Fruit fly (Drosophila melanogaster): ENCODE data around the gene CG14645.
A peak's percentile ranks its signal among the peaks of the same experiment; 100 is the strongest.

CG14645 gene

DNA sequence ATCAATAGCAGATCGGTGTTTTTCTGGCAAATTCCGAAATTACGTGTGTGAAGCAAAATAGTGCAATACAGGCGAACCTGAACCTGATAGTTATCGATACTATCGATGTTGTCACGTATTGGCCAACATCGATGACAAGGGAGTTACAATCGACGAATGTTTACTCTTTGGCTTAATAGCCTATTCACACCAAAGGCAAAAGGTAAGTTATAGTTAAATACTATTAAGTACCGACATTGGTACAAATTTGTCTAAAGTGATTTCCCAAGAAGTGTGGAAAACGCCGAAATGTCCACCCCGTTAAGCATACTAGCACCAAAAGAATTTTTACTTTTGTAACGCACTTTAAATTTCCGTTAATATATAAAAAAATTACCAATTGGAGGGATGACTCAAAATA, 934 bp upstream of the CG14645 start, which contains the start of gene CG9776 (continued):
- TF ChIP-seq CG17328 (GFP tag; IDR thresholded peaks at IDR 0.05): peak; percentile 38; the same call in 1 of the 2 replicates
- TF ChIP-seq NC2β (GFP tag; optimal IDR thresholded peaks at IDR 0.05): peak; percentile 67
- peak; percentile 54; the same call in 1 of the 2 replicates for TF ChIP-seq ranshi (GFP tag; IDR thresholded peaks at IDR 0.05)
- peak; percentile 30 for TF ChIP-seq hkb (optimal IDR thresholded peaks at IDR 0.05)
- TF ChIP-seq hkb (GFP tag; IDR thresholded peaks at IDR 0.05): peak; percentile 84
- TF ChIP-seq CG6813 (GFP tag; optimal IDR thresholded peaks at IDR 0.05): no peak
- TF ChIP-seq CG9817 (tag; optimal IDR thresholded peaks at IDR 0.05): no peak
- TF ChIP-seq Dfd (GFP tag; optimal IDR thresholded peaks at IDR 0.05): peak in 1 of 2 experiments; percentile 70
- no peak for TF ChIP-seq ab (GFP tag; optimal IDR thresholded peaks at IDR 0.05)
- TF ChIP-seq toy (GFP tag; IDR thresholded peaks at IDR 0.05): no peak
- no peak for TF ChIP-seq Fer2 (tag; optimal IDR thresholded peaks at IDR 0.05)
- TF ChIP-seq Hr39 (optimal IDR thresholded peaks at IDR 0.05): no peak
- TF ChIP-seq slp2 (GFP tag; optimal IDR thresholded peaks at IDR 0.05): peak; percentile 67
- TF ChIP-seq Rfx (GFP tag; IDR thresholded peaks at IDR 0.05): peak; percentile 84
- no peak for TF ChIP-seq esg (GFP tag; conservative IDR thresholded peaks at IDR 0.05)
- TF ChIP-seq zfh1 (GFP tag; IDR thresholded peaks at IDR 0.05): peak; percentile 61; the same call in 1 of the 3 replicates
- TF ChIP-seq CG10959 (GFP tag; IDR thresholded peaks at IDR 0.05): no peak
- no peak for TF ChIP-seq sd (tag; optimal IDR thresholded peaks at IDR 0.05)
- TF ChIP-seq twi (tag; optimal IDR thresholded peaks at IDR 0.05): no peak
- TF ChIP-seq mirr (GFP tag; optimal IDR thresholded peaks at IDR 0.05): no peak
- TF ChIP-seq fu2 (GFP tag; optimal IDR thresholded peaks at IDR 0.05): peak; percentile 52
- peak; percentile 89 for TF ChIP-seq HmgZ (tag; optimal IDR thresholded peaks at IDR 0.05)
- peak; percentile 98 for TF ChIP-seq bbx (GFP tag; IDR thresholded peaks at IDR 0.05; ENCODE audit: partially characterized antibody)
- TF ChIP-seq CG9215 (GFP tag; IDR thresholded peaks at IDR 0.05): no peak
- no peak for TF ChIP-seq CG17568 (GFP tag; optimal IDR thresholded peaks at IDR 0.05)
- TF ChIP-seq Dp (GFP tag; optimal IDR thresholded peaks at IDR 0.05): peak; percentile 48
- no peak for TF ChIP-seq CG9727 (GFP tag; optimal IDR thresholded peaks at IDR 0.05)
- peak; percentile 43 for TF ChIP-seq HLH3B (GFP tag; IDR thresholded peaks at IDR 0.05)
- peak; percentile 54 for TF ChIP-seq CG13624 (GFP tag; optimal IDR thresholded peaks at IDR 0.05)
- TF ChIP-seq CG8765 (GFP tag; IDR thresholded peaks at IDR 0.05): 0 out of 2 replicates have a peak, but pooled peaks have one; percentile 38
- peak; percentile 75 for TF ChIP-seq mam (GFP tag; optimal IDR thresholded peaks at IDR 0.05)
- TF ChIP-seq ssp (GFP tag; IDR thresholded peaks at IDR 0.05): peak; percentile 99
- TF ChIP-seq CG17359 (tag; optimal IDR thresholded peaks at IDR 0.05): peak; percentile 57
- 0 out of 3 replicates have a peak, but pooled peaks have one; percentile 10 for TF ChIP-seq gce (GFP tag; IDR thresholded peaks at IDR 0.05)
- no peak for TF ChIP-seq corto (GFP tag; optimal IDR thresholded peaks at IDR 0.05)
- TF ChIP-seq CG12391 (tag; optimal IDR thresholded peaks at IDR 0.05): no peak
- TF ChIP-seq CG10274 (GFP tag; optimal IDR thresholded peaks at IDR 0.05): no peak
- TF ChIP-seq H2.0 (GFP tag; IDR thresholded peaks at IDR 0.05): no peak
- peak; percentile 99 for TF ChIP-seq Dref (GFP tag; IDR thresholded peaks at IDR 0.05)
- TF ChIP-seq CG6689 (GFP tag; IDR thresholded peaks at IDR 0.05): no peak
- no peak; the same call in 1 of the 3 replicates for TF ChIP-seq CG17361 (GFP tag; IDR thresholded peaks at IDR 0.05)
- no peak for TF ChIP-seq z (GFP tag; IDR thresholded peaks at IDR 0.05)
- TF ChIP-seq CG2712 (tag; optimal IDR thresholded peaks at IDR 0.05): peak; percentile 74
- peak; percentile 96 for TF ChIP-seq CG1024 (GFP tag; IDR thresholded peaks at IDR 0.05)
- no peak for TF ChIP-seq pros (GFP tag; optimal IDR thresholded peaks at IDR 0.05)
- peak; percentile 95 for TF ChIP-seq sna (GFP tag; IDR thresholded peaks at IDR 0.05; ENCODE audit: partially characterized antibody)
- no peak for TF ChIP-seq Fer3 (tag; optimal IDR thresholded peaks at IDR 0.05)
- TF ChIP-seq Nf-YC (tag; optimal IDR thresholded peaks at IDR 0.05): no peak
- peak; percentile 71 for TF ChIP-seq Myb (GFP tag; optimal IDR thresholded peaks at IDR 0.05)
- TF ChIP-seq sisA (GFP tag; IDR thresholded peaks at IDR 0.05): no peak; the same call in 1 of the 2 replicates
- no peak for TF ChIP-seq CG12071 (GFP tag; optimal IDR thresholded peaks at IDR 0.05)
- peak; percentile 65 for TF ChIP-seq pnt (GFP tag; optimal IDR thresholded peaks at IDR 0.05)

Data from whole organism, embryonic.